Worm (Caenorhabditis elegans) whole organism, late embryonic: ENCODE results near the gene akap-1.

Experiments used
- C08G9.2 ChIP-seq: sonication (generic microtip); optimal IDR thresholded peaks from 2 replicates; lab custom pipeline; 2016; ENCODE audit warnings: mild to moderate bottlenecking, missing genetic modification characterization, moderate library complexity, missing compliant biosample characterization
- K02D7.2 ChIP-seq: sonication (generic microtip); optimal IDR thresholded peaks from 2 replicates; lab custom pipeline; 2017; ENCODE audit warnings: mild to moderate bottlenecking, missing genetic modification characterization, missing compliant biosample characterization
- Y22D7AL.16 ChIP-seq: sonication (generic microtip); optimal IDR thresholded peaks from 2 replicates; lab custom pipeline; 2016; ENCODE audit warnings: missing genetic modification characterization, missing compliant biosample characterization
- ahr-1 ChIP-seq: sonication (generic microtip); optimal IDR thresholded peaks from 2 replicates; lab custom pipeline; 2016; ENCODE audit warnings: missing genetic modification characterization, missing compliant biosample characterization
- ceh-19 ChIP-seq: fragments of 200-800 bp; sonication (Bioruptor generic); optimal IDR thresholded peaks from 2 replicates; lab custom pipeline; 2018; ENCODE audit warnings: mild to moderate bottlenecking, missing genetic modification characterization, missing compliant biosample characterization
- ceh-22 ChIP-seq: sonication (generic microtip); optimal IDR thresholded peaks from 2 replicates; lab custom pipeline; 2017; ENCODE audit warnings: missing biosample characterization, missing genetic modification characterization
- ceh-24 ChIP-seq: sonication (generic microtip); optimal IDR thresholded peaks from 2 replicates; lab custom pipeline; 2016; ENCODE audit warnings: mild to moderate bottlenecking, missing genetic modification characterization, missing compliant biosample characterization
- ceh-45 ChIP-seq: fragments of 200-800 bp; sonication (Bioruptor generic); IDR thresholded peaks from 2 replicates; pipeline ENCODE4 v1.3.6; 2022; ENCODE audit warnings: missing genetic modification reagents, missing genetic modification characterization, missing compliant biosample characterization
- ceh-48 ChIP-seq: sonication (generic microtip); optimal IDR thresholded peaks from 2 replicates; lab custom pipeline; 2016; ENCODE audit warnings: missing genetic modification characterization, inconsistent platforms, missing compliant biosample characterization
- dmd-4 ChIP-seq: sonication (generic microtip); optimal IDR thresholded peaks from 2 replicates; lab custom pipeline; 2016; ENCODE audit warnings: borderline replicate concordance, missing genetic modification characterization, missing compliant biosample characterization
- elt-4 ChIP-seq: sonication (generic microtip); optimal IDR thresholded peaks from 2 replicates; lab custom pipeline; 2016; ENCODE audit warnings: missing genetic modification characterization, missing compliant biosample characterization
- fkh-10 ChIP-seq: fragments of 150-350 bp; optimal IDR thresholded peaks from 2 replicates; lab custom pipeline; 2014; ENCODE audit warnings: missing biosample characterization, missing genetic modification reagents, missing genetic modification characterization
- fkh-6 ChIP-seq: sonication (generic microtip); optimal IDR thresholded peaks from 2 replicates; lab custom pipeline; 2016; ENCODE audit warnings: missing genetic modification characterization, missing compliant biosample characterization
- gmeb-2 ChIP-seq: sonication (generic microtip); optimal IDR thresholded peaks from 2 replicates; lab custom pipeline; 2016; ENCODE audit warnings: missing genetic modification characterization, inconsistent platforms, missing compliant biosample characterization
- hlh-13 ChIP-seq: fragments of 200-800 bp; sonication (Bioruptor generic); optimal IDR thresholded peaks from 2 replicates; lab custom pipeline; 2018; ENCODE audit warnings: mild to moderate bottlenecking, missing genetic modification characterization, missing compliant biosample characterization
- hlh-15 ChIP-seq: sonication (generic microtip); optimal IDR thresholded peaks from 2 replicates; lab custom pipeline; 2016; ENCODE audit warnings: missing genetic modification characterization, missing compliant biosample characterization
- hlh-30 ChIP-seq: sonication (generic microtip); optimal IDR thresholded peaks from 2 replicates; lab custom pipeline; 2017; ENCODE audit warnings: antibody characterized with exemption, missing genetic modification characterization, missing compliant biosample characterization; ENCODE audit not compliant: insufficient read depth
- madf-2 ChIP-seq: sonication (generic microtip); optimal IDR thresholded peaks from 2 replicates; lab custom pipeline; 2017; ENCODE audit warnings: missing genetic modification characterization, missing compliant biosample characterization
- mec-3 ChIP-seq: sonication (generic microtip); optimal IDR thresholded peaks from 2 replicates; lab custom pipeline; 2016; ENCODE audit warnings: borderline replicate concordance, missing genetic modification characterization, missing compliant biosample characterization
- nhr-232 ChIP-seq: sonication (generic microtip); optimal IDR thresholded peaks from 2 replicates; lab custom pipeline; 2016; ENCODE audit warnings: missing genetic modification characterization, missing compliant biosample characterization
- npax-4 ChIP-seq: sonication (generic microtip); optimal IDR thresholded peaks from 2 replicates; lab custom pipeline; 2016; ENCODE audit warnings: missing genetic modification characterization, missing compliant biosample characterization
- odd-2 ChIP-seq: sonication (generic microtip); optimal IDR thresholded peaks from 2 replicates; lab custom pipeline; 2017; ENCODE audit warnings: antibody characterized with exemption, mild to moderate bottlenecking, missing genetic modification characterization, missing compliant biosample characterization
- pag-3 ChIP-seq: sonication (generic microtip); optimal IDR thresholded peaks from 2 replicates; lab custom pipeline; 2016; ENCODE audit warnings: missing compliant biosample characterization, missing genetic modification characterization, borderline replicate concordance
- pha-2 ChIP-seq: sonication (generic microtip); optimal IDR thresholded peaks from 2 replicates; lab custom pipeline; 2017; ENCODE audit warnings: mild to moderate bottlenecking, missing genetic modification characterization, missing compliant biosample characterization
- pha-4 ChIP-seq: fragments of 150-350 bp; optimal IDR thresholded peaks from 2 replicates; lab custom pipeline; 2018; ENCODE audit warnings: missing biosample characterization, missing genetic modification reagents, missing genetic modification characterization
- pros-1 ChIP-seq: fragments of 150-350 bp; optimal IDR thresholded peaks from 2 replicates; lab custom pipeline; 2014; ENCODE audit warnings: missing biosample characterization, missing genetic modification reagents, missing genetic modification characterization
- rnt-1 ChIP-seq: sonication (generic microtip); optimal IDR thresholded peaks from 2 replicates; lab custom pipeline; 2016; ENCODE audit warnings: missing genetic modification characterization, missing compliant biosample characterization
- tbx-2 ChIP-seq: sonication (generic microtip); optimal IDR thresholded peaks from 2 replicates; lab custom pipeline; 2016; ENCODE audit warnings: missing genetic modification characterization, missing compliant biosample characterization
- tbx-7 ChIP-seq: sonication (generic microtip); optimal IDR thresholded peaks from 2 replicates; lab custom pipeline; 2016; ENCODE audit warnings: missing genotype, missing genetic modification characterization, missing compliant biosample characterization
- unc-3 ChIP-seq, 2 experiments: fragments of 200-800 bp in 1 of 2; sonication (Bioruptor generic) in 1 of 2; sonication (generic microtip) in 1 of 2; conservative IDR thresholded peaks in 1 of 2; optimal IDR thresholded peaks in 1 of 2; 2 replicates each; pipeline versions ENCODE4 v1.3.6 to Lab custom; 2016 to 2022; ENCODE audit warnings: missing compliant biosample characterization in 2 of 2, missing genetic modification characterization in 2 of 2, missing genetic modification reagents in 1 of 2
- unc-42 ChIP-seq: sonication (generic microtip); optimal IDR thresholded peaks from 2 replicates; lab custom pipeline; 2016; ENCODE audit warnings: missing genotype, missing genetic modification characterization, missing compliant biosample characterization
- ztf-16 ChIP-seq: sonication (generic microtip); optimal IDR thresholded peaks from 2 replicates; lab custom pipeline; 2017; ENCODE audit warnings: missing genetic modification characterization, missing compliant biosample characterization

akap-1 gene

ce11 chrIII:6350424-6350823 is 2.8 kb upstream of the akap-1 start:
- TF ChIP-seq unc-42 (tag; lab: Kevin White, UChicago) (peak; percentile 58), elt-4 (tag; lab: Kevin White, UChicago) (no peak)

- TF ChIP-seq ceh-22 (tag; lab: Kevin White, UChicago) (no peak), tbx-2 (tag; lab: Kevin White, UChicago) (no peak), C08G9.2 (tag; lab: Kevin White, UChicago) (no peak), ceh-45 (GFP tag; lab: Robert Waterston, UW) (no peak), unc-42 (tag; lab: Kevin White, UChicago) (no peak), hlh-15 (tag; lab: Kevin White, UChicago) (no peak)
Observed at ce11 chrIII:6351438-6351837, 1.7 kb upstream of the akap-1 start.

- peak; percentile 67 for TF ChIP-seq unc-42 (tag; lab: Kevin White, UChicago)
- TF ChIP-seq ceh-19 (GFP tag; lab: Kevin White, UChicago), result no peak
- TF ChIP-seq, all 69 proteins: peak for 1
Observed at ce11 chrIII:6352459-6352858, 725 bp upstream of the akap-1 start.

ce11 chrIII:6355359-6355758 is 2.2 kb downstream of the akap-1 start:
- TF ChIP-seq pros-1 (tag; lab: Kevin White, UChicago), result no peak
- TF ChIP-seq fkh-6, result no peak
- no peak for TF ChIP-seq dmd-4 (tag; lab: Kevin White, UChicago)
- TF ChIP-seq ceh-48 (tag; lab: Kevin White, UChicago), result no peak
- no peak for TF ChIP-seq elt-4 (tag; lab: Kevin White, UChicago)
- no peak for TF ChIP-seq pag-3
- no peak for TF ChIP-seq ceh-24 (tag; lab: Kevin White, UChicago)
- TF ChIP-seq pha-2 (tag; lab: Kevin White, UChicago), result no peak
- no peak for TF ChIP-seq Y22D7AL.16 (tag; lab: Kevin White, UChicago)
- TF ChIP-seq hlh-30 (tag; lab: Kevin White, UChicago), result no peak
- TF ChIP-seq ahr-1 (tag; lab: Kevin White, UChicago), result no peak
- TF ChIP-seq unc-3 (GFP tag; conservative IDR thresholded peaks at IDR 0.05; lab: Robert Waterston, UW), result no peak
- no peak for TF ChIP-seq unc-3 (tag; optimal IDR thresholded peaks at IDR 0.05; lab: Kevin White, UChicago)

- TF ChIP-seq fkh-10 (GFP tag; lab: Kevin White, UChicago), result no peak
- no peak for TF ChIP-seq hlh-13 (GFP tag; lab: Kevin White, UChicago)
- no peak for TF ChIP-seq mec-3 (tag; lab: Kevin White, UChicago)
- TF ChIP-seq ahr-1 (tag; lab: Kevin White, UChicago), result no peak
- no peak for TF ChIP-seq nhr-232 (tag; lab: Kevin White, UChicago)
- no peak for TF ChIP-seq tbx-7 (tag; lab: Kevin White, UChicago)
- no peak for TF ChIP-seq rnt-1 (tag; lab: Kevin White, UChicago)
- no peak for TF ChIP-seq ztf-16 (tag; lab: Kevin White, UChicago)
- no peak for TF ChIP-seq ceh-22 (tag; lab: Kevin White, UChicago)
- TF ChIP-seq pha-4 (tag; lab: Kevin White, UChicago), result no peak
- no peak for TF ChIP-seq ceh-45 (GFP tag; lab: Robert Waterston, UW)
- no peak for TF ChIP-seq elt-4 (tag; lab: Kevin White, UChicago)
- TF ChIP-seq pros-1 (tag; lab: Kevin White, UChicago), result no peak
- no peak for TF ChIP-seq gmeb-2 (tag; lab: Kevin White, UChicago)
- no peak for TF ChIP-seq K02D7.2
- TF ChIP-seq odd-2 (tag; lab: Kevin White, UChicago), result no peak
- no peak for TF ChIP-seq madf-2
Observed at ce11 chrIII:6356007-6356406, 2.8 kb downstream of the akap-1 start.

ce11 chrIII:6356764-6357163 is 3.6 kb downstream of the akap-1 start:
- TF ChIP-seq npax-4 (tag; lab: Kevin White, UChicago), result no peak
- TF ChIP-seq, all 69 proteins: peak for 0
